Worm (Caenorhabditis elegans): Measurements from ENCODE around the gene H25K10.4.

DNA sequence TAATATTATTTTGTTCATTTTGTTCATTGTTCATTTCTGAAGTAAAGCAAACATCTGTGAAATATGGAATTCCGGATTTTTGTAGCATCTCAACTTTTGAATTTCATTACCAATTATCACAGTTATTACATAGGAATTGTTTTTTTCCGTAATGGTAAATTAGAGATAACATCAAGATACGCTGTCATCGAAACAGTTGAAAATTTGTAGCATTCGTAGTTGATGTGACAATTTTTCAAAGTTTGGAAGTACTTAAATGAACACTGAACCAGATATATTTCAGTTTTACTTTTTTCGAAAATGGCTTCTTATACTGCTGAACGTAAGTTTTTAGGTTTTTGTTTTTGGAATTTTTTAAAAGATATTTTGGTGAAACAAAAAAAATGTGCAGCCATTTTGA lies at the start of gene H25K10.4:
- TF ChIP-seq ces-1 (GFP tag; optimal IDR thresholded peaks at IDR 0.05) (no peak), aha-1 (tag) (no peak), nhr-6 (tag; optimal IDR thresholded peaks at IDR 0.05) (no peak), ztf-11 (tag; optimal IDR thresholded peaks at IDR 0.05) (no peak), zag-1 (tag; optimal IDR thresholded peaks at IDR 0.05) (no peak), ama-1 (optimal IDR thresholded peaks at IDR 0.05) (no peak), lin-39 (tag; optimal IDR thresholded peaks at IDR 0.05) (no peak), attf-4 (tag; optimal IDR thresholded peaks at IDR 0.05) (no peak), skn-1 (tag; optimal IDR thresholded peaks at IDR 0.05) (no peak), hif-1 (tag; optimal IDR thresholded peaks at IDR 0.05) (no peak), zip-11 (GFP tag; IDR thresholded peaks at IDR 0.05) (no peak), egl-27 (tag; optimal IDR thresholded peaks at IDR 0.05) (no peak), ZK337.2 (GFP tag; IDR thresholded peaks at IDR 0.05) (no peak), nhr-25 (tag; optimal IDR thresholded peaks at IDR 0.05; ENCODE audit: borderline replicate concordance, insufficient read depth) (no peak)
